Worm (Caenorhabditis elegans): ENCODE data around the gene cpb-2.

Gene cpb-2

DNA sequence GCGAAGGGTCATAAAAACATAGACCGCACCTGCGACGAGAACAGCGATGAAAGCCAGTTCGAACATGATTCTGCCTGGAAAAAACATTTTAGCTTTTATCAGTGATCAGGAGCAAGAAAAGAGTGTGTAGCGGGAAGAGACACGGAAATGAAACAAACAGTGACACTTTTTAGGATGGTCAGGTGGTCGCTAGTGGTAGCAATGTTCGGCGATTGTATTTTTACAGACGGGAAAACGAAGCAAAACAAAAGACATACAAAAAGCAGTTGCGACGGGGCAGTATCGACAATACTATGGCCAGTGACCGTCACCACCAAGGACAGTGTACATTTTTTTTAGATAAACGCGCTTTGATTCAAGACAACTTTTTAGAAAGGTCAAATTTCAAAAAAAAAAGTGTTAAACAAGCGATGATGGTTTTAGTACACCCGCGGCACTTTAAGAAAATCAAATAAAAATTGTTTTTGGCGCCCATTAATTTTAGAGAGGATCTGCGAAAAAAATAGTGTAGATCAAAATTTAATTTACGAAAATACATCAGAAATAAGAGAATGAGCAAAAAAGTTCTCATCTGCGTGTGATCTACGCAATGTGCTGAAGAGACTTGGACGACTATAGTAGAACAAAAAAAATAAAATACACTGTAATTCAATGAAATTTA is 43.0 kb downstream of the cpb-2 start, which contains the start of gene T24H7.9 (continued):
- peak; percentile 68 for TF ChIP-seq hlh-11 (tag; optimal IDR thresholded peaks at IDR 0.05)
- TF ChIP-seq nhr-102 (tag; optimal IDR thresholded peaks at IDR 0.05) = no peak
- peak; percentile 23 for TF ChIP-seq mes-2 (tag; optimal IDR thresholded peaks at IDR 0.05; ENCODE audit: poor library complexity, severe bottlenecking)
- 0 out of 2 replicates have a peak, but pooled peaks have one; percentile 41 for TF ChIP-seq lin-1 (GFP tag; IDR thresholded peaks at IDR 0.05)
- peak; percentile 43; the same call in 1 of the 2 replicates for TF ChIP-seq lin-29 (GFP tag; IDR thresholded peaks at IDR 0.05)

- TF ChIP-seq daf-16 (GFP tag; optimal IDR thresholded peaks at IDR 0.05) = peak in 1 of 2 experiments; percentile 44
- peak; percentile 65 for TF ChIP-seq daf-16 (tag; optimal IDR thresholded peaks at IDR 0.05)
- TF ChIP-seq unc-62 (GFP tag; optimal IDR thresholded peaks at IDR 0.05 in 1 of 2) = peak in 1 of 2 experiments; percentile 60
- TF ChIP-seq unc-62 (tag; optimal IDR thresholded peaks at IDR 0.05) = no peak
- TF ChIP-seq nhr-6 (tag; optimal IDR thresholded peaks at IDR 0.05) = peak; percentile 49
- peak; percentile 49 for TF ChIP-seq hlh-30 (tag; optimal IDR thresholded peaks at IDR 0.05; ENCODE audit: insufficient read depth)
- no peak for TF ChIP-seq nhr-25 (tag; optimal IDR thresholded peaks at IDR 0.05; ENCODE audit: borderline replicate concordance, insufficient read depth)
- TF ChIP-seq lin-29 (GFP tag; IDR thresholded peaks at IDR 0.05) = no peak
- peak in 1 of 2 experiments; percentile 27 for TF ChIP-seq mdl-1 (tag; optimal IDR thresholded peaks at IDR 0.05)
- TF ChIP-seq madf-9 (GFP tag; conservative IDR thresholded peaks at IDR 0.05) = peak; percentile 49; the same call in 1 of the 2 replicates
- TF ChIP-seq gei-8 (GFP tag; optimal IDR thresholded peaks at IDR 0.05) = no peak
- no peak for TF ChIP-seq ama-1 (optimal IDR thresholded peaks at IDR 0.05)
- TF ChIP-seq hmg-1.1 (GFP tag; IDR thresholded peaks at IDR 0.05) = peak; percentile 32; the same call in 1 of the 2 replicates
- TF ChIP-seq hlh-11 (tag; optimal IDR thresholded peaks at IDR 0.05) = peak; percentile 59
- no peak for TF ChIP-seq ceh-32 (tag; optimal IDR thresholded peaks at IDR 0.05; ENCODE audit: poor library complexity)
- TF ChIP-seq lin-15B (tag; optimal IDR thresholded peaks at IDR 0.05) = no peak
- TF ChIP-seq skn-1 (tag; optimal IDR thresholded peaks at IDR 0.05) = no peak
- TF ChIP-seq ceh-28 (tag; optimal IDR thresholded peaks at IDR 0.05) = no peak
Measured at ce11 chrII:6236093-6236945, 43.7 kb downstream of the cpb-2 start.

ce11 chrII:6241758-6242157 is 49.2 kb downstream of the cpb-2 start, which contains the start of gene T24H7.8:
T24H7.8 (plus strand) TSS chrII:6242058.
- TF ChIP-seq R02D3.7 (tag; optimal IDR thresholded peaks at IDR 0.05) = no peak
- TF ChIP-seq nhr-6 (tag; optimal IDR thresholded peaks at IDR 0.05) = no peak
- TF ChIP-seq dmd-9 (GFP tag; IDR thresholded peaks at IDR 0.05) = no peak
- TF ChIP-seq skn-1 (tag; optimal IDR thresholded peaks at IDR 0.05) = no peak
- no peak for TF ChIP-seq lir-3 (tag; optimal IDR thresholded peaks at IDR 0.05)
- TF ChIP-seq mxl-2 (GFP tag; conservative IDR thresholded peaks at IDR 0.05) = no peak
- no peak for TF ChIP-seq daf-19 (GFP tag; conservative IDR thresholded peaks at IDR 0.05)
- TF ChIP-seq set-16 (GFP tag; IDR thresholded peaks at IDR 0.05) = no peak
- no peak for TF ChIP-seq lin-1 (GFP tag; IDR thresholded peaks at IDR 0.05)
- TF ChIP-seq nhr-42 (GFP tag; IDR thresholded peaks at IDR 0.05) = no peak
- no peak for TF ChIP-seq Y105C5A.15 (GFP tag; IDR thresholded peaks at IDR 0.05)

- TF ChIP-seq pqm-1 (tag; optimal IDR thresholded peaks at IDR 0.05) = peak; percentile 89
- peak; percentile 81 for TF ChIP-seq nhr-28 (tag; optimal IDR thresholded peaks at IDR 0.05)
- no peak for TF ChIP-seq nhr-237 (tag; optimal IDR thresholded peaks at IDR 0.05)
- peak; percentile 12 for TF ChIP-seq dve-1 (tag; optimal IDR thresholded peaks at IDR 0.05; ENCODE audit: insufficient read depth)
- peak; percentile 14 for TF ChIP-seq aha-1 (tag)
- TF ChIP-seq nhr-6 (tag; optimal IDR thresholded peaks at IDR 0.05) = peak; percentile 24
Measured at ce11 chrII:6244171-6244570, 51.6 kb downstream of the cpb-2 start, which contains the start of gene tat-4. tat-4 (minus strand) TSS chrII:6244287.
